Worm (Caenorhabditis elegans) whole organism, late embryonic: ENCODE data around the gene mdt-11.

Experiments
- T23F11.4 ChIP-seq: fragments of 200-800 bp; sonication (Bioruptor generic); optimal IDR thresholded peaks from 2 replicates; lab custom pipeline; 2018; ENCODE audit warnings: mild to moderate bottlenecking, missing genetic modification characterization, missing compliant biosample characterization
- ahr-1 ChIP-seq: sonication (generic microtip); optimal IDR thresholded peaks from 2 replicates; lab custom pipeline; 2016; ENCODE audit warnings: missing genetic modification characterization, missing compliant biosample characterization
- ceh-14 ChIP-seq: sonication (generic microtip); optimal IDR thresholded peaks from 2 replicates; lab custom pipeline; 2016; ENCODE audit warnings: missing genotype, missing genetic modification characterization, missing compliant biosample characterization
- ceh-18 ChIP-seq: sonication (generic microtip); optimal IDR thresholded peaks from 2 replicates; lab custom pipeline; 2016; ENCODE audit warnings: missing genetic modification characterization, missing compliant biosample characterization
- ceh-19 ChIP-seq: fragments of 200-800 bp; sonication (Bioruptor generic); optimal IDR thresholded peaks from 2 replicates; lab custom pipeline; 2018; ENCODE audit warnings: mild to moderate bottlenecking, missing genetic modification characterization, missing compliant biosample characterization
- ceh-2 ChIP-seq: sonication (generic microtip); optimal IDR thresholded peaks from 2 replicates; lab custom pipeline; 2016; ENCODE audit warnings: missing genotype, missing genetic modification characterization, missing compliant biosample characterization
- ceh-24 ChIP-seq: sonication (generic microtip); optimal IDR thresholded peaks from 2 replicates; lab custom pipeline; 2016; ENCODE audit warnings: mild to moderate bottlenecking, missing genetic modification characterization, missing compliant biosample characterization
- ceh-45 ChIP-seq: fragments of 200-800 bp; sonication (Bioruptor generic); IDR thresholded peaks from 2 replicates; pipeline ENCODE4 v1.3.6; 2022; ENCODE audit warnings: missing genetic modification reagents, missing genetic modification characterization, missing compliant biosample characterization
- ceh-48 ChIP-seq: sonication (generic microtip); optimal IDR thresholded peaks from 2 replicates; lab custom pipeline; 2016; ENCODE audit warnings: missing genetic modification characterization, inconsistent platforms, missing compliant biosample characterization
- ceh-6 ChIP-seq: fragments of 200-800 bp; sonication (Bioruptor generic); optimal IDR thresholded peaks from 2 replicates; lab custom pipeline; 2018; ENCODE audit warnings: mild to moderate bottlenecking, missing genetic modification characterization, missing compliant biosample characterization
- ceh-9 ChIP-seq: sonication (generic microtip); optimal IDR thresholded peaks from 2 replicates; lab custom pipeline; 2016; ENCODE audit warnings: mild to moderate bottlenecking, missing genetic modification characterization, inconsistent platforms, missing compliant biosample characterization
- che-1 ChIP-seq: sonication (generic microtip); optimal IDR thresholded peaks from 2 replicates; lab custom pipeline; 2016; ENCODE audit warnings: mild to moderate bottlenecking, missing genetic modification characterization, missing compliant biosample characterization
- elt-2 ChIP-seq: sonication (generic microtip); optimal IDR thresholded peaks from 2 replicates; lab custom pipeline; 2016; ENCODE audit warnings: missing genetic modification reagents, missing genetic modification characterization, missing compliant biosample characterization
- ets-4 ChIP-seq: sonication (generic microtip); optimal IDR thresholded peaks from 2 replicates; lab custom pipeline; 2016; ENCODE audit warnings: missing genetic modification characterization, missing compliant biosample characterization
- fax-1 ChIP-seq: sonication (generic microtip); optimal IDR thresholded peaks from 2 replicates; lab custom pipeline; 2016; ENCODE audit warnings: missing genotype, missing genetic modification characterization, missing compliant biosample characterization
- fkh-10 ChIP-seq: fragments of 150-350 bp; optimal IDR thresholded peaks from 2 replicates; lab custom pipeline; 2014; ENCODE audit warnings: missing biosample characterization, missing genetic modification reagents, missing genetic modification characterization
- fkh-6 ChIP-seq: sonication (generic microtip); optimal IDR thresholded peaks from 2 replicates; lab custom pipeline; 2016; ENCODE audit warnings: missing genetic modification characterization, missing compliant biosample characterization
- hlh-15 ChIP-seq: sonication (generic microtip); optimal IDR thresholded peaks from 2 replicates; lab custom pipeline; 2016; ENCODE audit warnings: missing genetic modification characterization, missing compliant biosample characterization
- hlh-30 ChIP-seq: sonication (generic microtip); optimal IDR thresholded peaks from 2 replicates; lab custom pipeline; 2017; ENCODE audit warnings: antibody characterized with exemption, missing genetic modification characterization, missing compliant biosample characterization; ENCODE audit not compliant: insufficient read depth
- hlh-6 ChIP-seq: sonication (generic microtip); optimal IDR thresholded peaks from 2 replicates; lab custom pipeline; 2016; ENCODE audit warnings: missing genotype, missing genetic modification characterization, missing compliant biosample characterization
- lin-11 ChIP-seq: fragments of 200-800 bp; sonication (Bioruptor generic); optimal IDR thresholded peaks from 2 replicates; lab custom pipeline; 2018; ENCODE audit warnings: mild to moderate bottlenecking, missing genetic modification characterization, missing compliant biosample characterization
- mec-3 ChIP-seq: sonication (generic microtip); optimal IDR thresholded peaks from 2 replicates; lab custom pipeline; 2016; ENCODE audit warnings: borderline replicate concordance, missing genetic modification characterization, missing compliant biosample characterization
- nfya-1 ChIP-seq: sonication (generic microtip); optimal IDR thresholded peaks from 2 replicates; lab custom pipeline; 2017; ENCODE audit warnings: missing genetic modification characterization, mild to moderate bottlenecking, missing compliant biosample characterization, antibody characterized with exemption, moderate library complexity
- nhr-11 ChIP-seq: fragments of 150-350 bp; optimal IDR thresholded peaks from 2 replicates; lab custom pipeline; 2014; ENCODE audit warnings: missing biosample characterization, missing genetic modification characterization
- nhr-232 ChIP-seq: sonication (generic microtip); optimal IDR thresholded peaks from 2 replicates; lab custom pipeline; 2016; ENCODE audit warnings: missing genetic modification characterization, missing compliant biosample characterization
- npax-4 ChIP-seq: sonication (generic microtip); optimal IDR thresholded peaks from 2 replicates; lab custom pipeline; 2016; ENCODE audit warnings: missing genetic modification characterization, missing compliant biosample characterization
- pat-9 ChIP-seq: fragments of 200-800 bp; sonication (Bioruptor generic); optimal IDR thresholded peaks from 2 replicates; lab custom pipeline; 2018; ENCODE audit warnings: mild to moderate bottlenecking, missing genetic modification characterization, moderate library complexity, missing compliant biosample characterization
- pax-1 ChIP-seq: fragments of 150-350 bp; optimal IDR thresholded peaks from 2 replicates; lab custom pipeline; 2014; ENCODE audit warnings: missing biosample characterization, missing genetic modification characterization
- pha-2 ChIP-seq: sonication (generic microtip); optimal IDR thresholded peaks from 2 replicates; lab custom pipeline; 2017; ENCODE audit warnings: mild to moderate bottlenecking, missing genetic modification characterization, missing compliant biosample characterization
- pqm-1 ChIP-seq: sonication (generic microtip); optimal IDR thresholded peaks from 2 replicates; lab custom pipeline; 2016; ENCODE audit warnings: missing genetic modification characterization, missing compliant biosample characterization
- pros-1 ChIP-seq: fragments of 150-350 bp; optimal IDR thresholded peaks from 2 replicates; lab custom pipeline; 2014; ENCODE audit warnings: missing biosample characterization, missing genetic modification reagents, missing genetic modification characterization
- rnt-1 ChIP-seq: sonication (generic microtip); optimal IDR thresholded peaks from 2 replicates; lab custom pipeline; 2016; ENCODE audit warnings: missing genetic modification characterization, missing compliant biosample characterization
- sdc-2 ChIP-seq: sonication (generic microtip); optimal IDR thresholded peaks from 2 replicates; lab custom pipeline; 2016; ENCODE audit warnings: missing genotype, missing genetic modification characterization, missing compliant biosample characterization
- sox-2 ChIP-seq: fragments of 200-800 bp; sonication (Bioruptor generic); IDR thresholded peaks from 2 replicates; pipeline ENCODE4 v1.3.6; 2022; ENCODE audit warnings: missing genetic modification reagents, missing genetic modification characterization, missing compliant biosample characterization
- tbx-2 ChIP-seq: sonication (generic microtip); optimal IDR thresholded peaks from 2 replicates; lab custom pipeline; 2016; ENCODE audit warnings: missing genetic modification characterization, missing compliant biosample characterization
- tbx-7 ChIP-seq: sonication (generic microtip); optimal IDR thresholded peaks from 2 replicates; lab custom pipeline; 2016; ENCODE audit warnings: missing genotype, missing genetic modification characterization, missing compliant biosample characterization
- ttx-3 ChIP-seq: sonication (generic microtip); optimal IDR thresholded peaks from 2 replicates; lab custom pipeline; 2016; ENCODE audit warnings: missing genetic modification reagents, missing genetic modification characterization, missing compliant biosample characterization
- unc-55 ChIP-seq: sonication (generic microtip); optimal IDR thresholded peaks from 2 replicates; lab custom pipeline; 2017; ENCODE audit warnings: missing biosample characterization, missing genetic modification reagents, missing genetic modification characterization
- zip-5 ChIP-seq: sonication (generic microtip); optimal IDR thresholded peaks from 2 replicates; lab custom pipeline; 2016; ENCODE audit warnings: missing genetic modification characterization, missing compliant biosample characterization
- ztf-16 ChIP-seq: sonication (generic microtip); optimal IDR thresholded peaks from 2 replicates; lab custom pipeline; 2017; ENCODE audit warnings: missing genetic modification characterization, missing compliant biosample characterization

mdt-11 gene

ce11 chrIII:5013915-5014346 is 7.1 kb upstream of the mdt-11 start (continued):
- TF ChIP-seq nfya-1 (tag; lab: Kevin White, UChicago) (peak; percentile 96), fkh-10 (GFP tag; lab: Kevin White, UChicago) (peak; percentile 35), hlh-15 (tag; lab: Kevin White, UChicago) (no peak), ztf-16 (tag; lab: Kevin White, UChicago) (no peak), tbx-7 (tag; lab: Kevin White, UChicago) (no peak), fax-1 (tag; lab: Kevin White, UChicago) (peak; percentile 39), elt-2 (peak; percentile 20), ahr-1 (tag; lab: Kevin White, UChicago) (no peak), pqm-1 (tag; lab: Kevin White, UChicago) (peak; percentile 23), sdc-2 (tag; lab: Kevin White, UChicago) (peak; percentile 66), sox-2 (GFP tag; lab: Robert Waterston, UW) (peak; percentile 53; the same call in 1 of the 2 replicates), unc-55 (GFP tag; lab: Kevin White, UChicago) (peak; percentile 96), ceh-6 (no peak), ceh-2 (tag; lab: Kevin White, UChicago) (peak; percentile 70), ceh-19 (GFP tag; lab: Kevin White, UChicago) (peak; percentile 74), pat-9 (tag; lab: Kevin White, UChicago) (no peak), pha-2 (tag; lab: Kevin White, UChicago) (peak; percentile 70), nhr-232 (tag; lab: Kevin White, UChicago) (peak; percentile 42), lin-11 (tag; lab: Kevin White, UChicago) (no peak), ceh-9 (tag; lab: Kevin White, UChicago) (no peak), ceh-18 (tag; lab: Kevin White, UChicago) (peak; percentile 96), ceh-14 (peak; percentile 87), rnt-1 (tag; lab: Kevin White, UChicago) (peak; percentile 90), tbx-2 (tag; lab: Kevin White, UChicago) (peak; percentile 97), ceh-48 (tag; lab: Kevin White, UChicago) (peak; percentile 43), ets-4 (tag; lab: Kevin White, UChicago) (peak; percentile 84), ceh-24 (no peak), mec-3 (tag; lab: Kevin White, UChicago) (peak; percentile 38), pax-1 (tag; lab: Kevin White, UChicago) (peak; percentile 67), ttx-3 (no peak), nhr-11 (tag; lab: Kevin White, UChicago) (no peak), npax-4 (tag; lab: Kevin White, UChicago) (no peak), hlh-30 (tag; lab: Kevin White, UChicago) (peak; percentile 73), che-1 (tag; lab: Kevin White, UChicago) (no peak), zip-5 (tag; lab: Kevin White, UChicago) (no peak), T23F11.4 (GFP tag; lab: Kevin White, UChicago) (peak; percentile 51), pros-1 (tag; lab: Kevin White, UChicago) (peak; percentile 84), fkh-6 (tag; lab: Kevin White, UChicago) (no peak), hlh-6 (tag; lab: Kevin White, UChicago) (peak; percentile 54), ceh-45 (no peak)

ce11 chrIII:5017550-5017949 is 3.5 kb upstream of the mdt-11 start, which contains the start of gene larp-1:
larp-1 (minus strand) TSS chrIII:5017650.
- no peak for TF ChIP-seq ceh-48 (tag; lab: Kevin White, UChicago)
- no peak for TF ChIP-seq T23F11.4 (GFP tag; lab: Kevin White, UChicago)
- no peak for TF ChIP-seq ceh-18 (tag; lab: Kevin White, UChicago)
- no peak for TF ChIP-seq ceh-2 (tag; lab: Kevin White, UChicago)
